Worm (Caenorhabditis elegans) whole organism, L4 larva: ENCODE data around the gene inpp-5K.
A peak's percentile ranks its signal among the peaks of the same experiment; 100 is the strongest.

ENCODE experiments used
- F44E2.7 ChIP-seq: fragments of 200-800 bp; sonication (Bioruptor generic); IDR thresholded peaks from 2 replicates; pipeline ENCODE4 v2.1.2; 2022; ENCODE audit warnings: missing genetic modification characterization, missing compliant biosample characterization
- F49E8.2 ChIP-seq: sonication (generic microtip); optimal IDR thresholded peaks from 2 replicates; lab custom pipeline; 2016; ENCODE audit warnings: missing compliant biosample characterization, mild to moderate bottlenecking, missing genetic modification characterization, borderline replicate concordance
- T20F7.1 ChIP-seq: fragments of 200-800 bp; sonication (Bioruptor generic); optimal IDR thresholded peaks from 2 replicates; lab custom pipeline; 2018; ENCODE audit warnings: mild to moderate bottlenecking, missing genetic modification characterization, missing compliant biosample characterization
- aha-1 ChIP-seq: fragments of 150-350 bp; peaks from one replicate; lab custom pipeline; 2014; ENCODE audit warnings: missing biosample characterization, missing genetic modification characterization
- ama-1 ChIP-seq: fragments of 150-350 bp; optimal IDR thresholded peaks from 2 replicates; lab custom pipeline; 2014; ENCODE audit warnings: inconsistent platforms, mixed read lengths
- attf-4 ChIP-seq: sonication (generic microtip); optimal IDR thresholded peaks from 3 replicates; lab custom pipeline; 2017; ENCODE audit warnings: missing biosample characterization, missing genetic modification characterization
- ceh-20 ChIP-seq: fragments of 200-800 bp; sonication (Bioruptor generic); IDR thresholded peaks from 2 replicates; pipeline ENCODE4 v1.3.6; 2022; ENCODE audit warnings: missing genetic modification reagents, missing genetic modification characterization, missing compliant biosample characterization
- ceh-32 ChIP-seq: sonication (generic microtip); optimal IDR thresholded peaks from 2 replicates; lab custom pipeline; 2016; ENCODE audit warnings: mild to moderate bottlenecking, missing genetic modification characterization, missing compliant biosample characterization; ENCODE audit not compliant: poor library complexity
- ces-1 ChIP-seq: fragments of 150-350 bp; sonication (generic microtip); optimal IDR thresholded peaks from 4 replicates; lab custom pipeline; 2014; ENCODE audit warnings: missing biosample characterization, missing genetic modification reagents, missing genetic modification characterization
- daf-16 ChIP-seq, 3 experiments: sonication (generic microtip); optimal IDR thresholded peaks; 2 replicates each; lab custom pipeline; 2016 to 2017; ENCODE audit warnings: missing genetic modification characterization in 3 of 3, missing genetic modification reagents in 3 of 3, mild to moderate bottlenecking in 2 of 3, missing compliant biosample characterization in 2 of 3, missing biosample characterization in 1 of 3, moderate library complexity in 1 of 3
- daf-8 ChIP-seq: fragments of 200-800 bp; sonication (Bioruptor generic); IDR thresholded peaks from 2 replicates; pipeline ENCODE4 v1.3.6; 2022; ENCODE audit warnings: missing genetic modification characterization, missing compliant biosample characterization
- dmd-6 ChIP-seq: fragments of 200-800 bp; sonication (Bioruptor generic); IDR thresholded peaks from 2 replicates; pipeline ENCODE4 v1.3.6; 2022; ENCODE audit warnings: missing genetic modification reagents, missing genetic modification characterization, missing compliant biosample characterization
- dmd-8 ChIP-seq: fragments of 200-800 bp; sonication (Bioruptor generic); IDR thresholded peaks from 2 replicates; pipeline ENCODE4 v1.3.6; 2022; ENCODE audit warnings: missing genetic modification characterization, missing compliant biosample characterization
- egl-27 ChIP-seq: sonication (generic microtip); optimal IDR thresholded peaks from 3 replicates; lab custom pipeline; 2017; ENCODE audit warnings: missing biosample characterization, missing genetic modification reagents, missing genetic modification characterization
- egl-43 ChIP-seq: fragments of 200-800 bp; sonication (Bioruptor generic); IDR thresholded peaks from 2 replicates; pipeline ENCODE4 v1.3.6; 2022; ENCODE audit warnings: missing genetic modification reagents, missing genetic modification characterization, missing compliant biosample characterization
- fkh-10 ChIP-seq: fragments of 150-350 bp; optimal IDR thresholded peaks from 2 replicates; lab custom pipeline; 2014; ENCODE audit warnings: missing biosample characterization, missing genetic modification reagents, missing genetic modification characterization
- hif-1 ChIP-seq, 2 experiments: sonication (generic microtip); optimal IDR thresholded peaks; 2 replicates each; lab custom pipeline; 2016 to 2017; ENCODE audit warnings: missing compliant biosample characterization in 2 of 2, missing genetic modification characterization in 2 of 2, missing genetic modification reagents in 2 of 2, missing genotype in 2 of 2, mild to moderate bottlenecking in 1 of 2
- hlh-11 ChIP-seq: fragments of 200-800 bp; sonication (Bioruptor generic); optimal IDR thresholded peaks from 2 replicates; lab custom pipeline; 2018; ENCODE audit warnings: mild to moderate bottlenecking, missing genetic modification characterization, missing compliant biosample characterization
- jun-1 ChIP-seq: fragments of 150-350 bp; optimal IDR thresholded peaks from 2 replicates; lab custom pipeline; 2014; ENCODE audit warnings: missing biosample characterization, missing genetic modification reagents, missing genetic modification characterization
- lim-7 ChIP-seq: fragments of 200-800 bp; sonication (Bioruptor generic); IDR thresholded peaks from 2 replicates; pipeline ENCODE4 v1.3.6; 2022; ENCODE audit warnings: missing genetic modification characterization, missing compliant biosample characterization
- lin-15B ChIP-seq: fragments of 150-350 bp; sonication (generic microtip); optimal IDR thresholded peaks from 3 replicates; lab custom pipeline; 2014; ENCODE audit warnings: missing biosample characterization, missing genetic modification characterization
- lir-3 ChIP-seq: sonication (generic microtip); optimal IDR thresholded peaks from 2 replicates; lab custom pipeline; 2016; ENCODE audit warnings: mild to moderate bottlenecking, missing genetic modification characterization, missing compliant biosample characterization
- lsy-2 ChIP-seq, 2 experiments: fragments of 150-350 bp in 1 of 2; sonication (generic microtip) in 1 of 2; optimal IDR thresholded peaks; 2 replicates each; lab custom pipeline; 2014 to 2017; ENCODE audit warnings: missing biosample characterization in 2 of 2, missing genetic modification characterization in 2 of 2
- nhr-102 ChIP-seq: sonication (generic microtip); optimal IDR thresholded peaks from 2 replicates; lab custom pipeline; 2016; ENCODE audit warnings: mild to moderate bottlenecking, missing genetic modification characterization, moderate library complexity, missing compliant biosample characterization
- nhr-42 ChIP-seq: fragments of 200-800 bp; sonication (Bioruptor generic); IDR thresholded peaks from 2 replicates; pipeline ENCODE4 v1.3.6; 2022; ENCODE audit warnings: missing genetic modification characterization, missing compliant biosample characterization
- nhr-76 ChIP-seq: fragments of 150-350 bp; optimal IDR thresholded peaks from 2 replicates; lab custom pipeline; 2014; ENCODE audit warnings: missing biosample characterization, missing genetic modification characterization
- nhr-77 ChIP-seq: fragments of 150-350 bp; optimal IDR thresholded peaks from 2 replicates; lab custom pipeline; 2014; ENCODE audit warnings: missing biosample characterization, missing genetic modification characterization
- rbr-2 ChIP-seq: sonication (generic microtip); optimal IDR thresholded peaks from 2 replicates; lab custom pipeline; 2016; ENCODE audit warnings: missing genotype, missing genetic modification characterization, missing compliant biosample characterization
- snpc-1.2 ChIP-seq: fragments of 200-800 bp; sonication (Bioruptor generic); IDR thresholded peaks from 2 replicates; pipeline ENCODE4 v1.3.6; 2022; ENCODE audit warnings: missing genetic modification reagents, missing genetic modification characterization, missing compliant biosample characterization
- snpc-4 ChIP-seq: fragments of 150-350 bp; optimal IDR thresholded peaks from 2 replicates; lab custom pipeline; 2014; ENCODE audit warnings: missing biosample characterization, missing genetic modification characterization
- tag-97 ChIP-seq: fragments of 200-800 bp; sonication (Bioruptor generic); IDR thresholded peaks from 2 replicates; pipeline ENCODE4 v1.3.6; 2022; ENCODE audit warnings: missing genetic modification characterization, missing compliant biosample characterization
- tra-1 ChIP-seq: fragments of 200-800 bp; sonication (Bioruptor generic); IDR thresholded peaks from 2 replicates; pipeline ENCODE4 v1.3.6; 2022; ENCODE audit warnings: missing genetic modification reagents, missing genetic modification characterization, missing compliant biosample characterization
- unc-62 ChIP-seq, 3 experiments: fragments of 150-350 bp in 1 of 3; sonication (generic microtip); optimal IDR thresholded peaks in 2 of 3; peaks in 1 of 3; 1 replicate in 1 of 3; 2 replicates in 2 of 3; lab custom pipeline; 2014 to 2017; ENCODE audit warnings: missing biosample characterization in 3 of 3, missing genetic modification characterization in 3 of 3, missing genetic modification reagents in 3 of 3, missing genotype in 1 of 3
- vab-7 ChIP-seq: fragments of 200-800 bp; sonication (Bioruptor generic); IDR thresholded peaks from 2 replicates; pipeline ENCODE4 v1.3.6; 2022; ENCODE audit warnings: missing genetic modification reagents, missing genetic modification characterization, missing compliant biosample characterization
- zfp-2 ChIP-seq: sonication (generic microtip); optimal IDR thresholded peaks from 2 replicates; lab custom pipeline; 2016; ENCODE audit warnings: mild to moderate bottlenecking, missing genetic modification characterization, missing compliant biosample characterization

Gene inpp-5K

ce11 chrIII:8181581-8181980, 20.4 kb upstream of the inpp-5K start, which contains the start of gene spc-2:
spc-2 (plus strand) TSS chrIII:8181881.
- no peak for TF ChIP-seq F49E8.2
- no peak for TF ChIP-seq nhr-42
- no peak for TF ChIP-seq lir-3 (tag; lab: Kevin White, UChicago)
- TF ChIP-seq dmd-6 (GFP tag; lab: Robert Waterston, UW): no peak
- no peak for TF ChIP-seq fkh-10 (GFP tag; lab: Kevin White, UChicago)
- no peak for TF ChIP-seq F44E2.7 (GFP tag; lab: Robert Waterston, UW)

DNA sequence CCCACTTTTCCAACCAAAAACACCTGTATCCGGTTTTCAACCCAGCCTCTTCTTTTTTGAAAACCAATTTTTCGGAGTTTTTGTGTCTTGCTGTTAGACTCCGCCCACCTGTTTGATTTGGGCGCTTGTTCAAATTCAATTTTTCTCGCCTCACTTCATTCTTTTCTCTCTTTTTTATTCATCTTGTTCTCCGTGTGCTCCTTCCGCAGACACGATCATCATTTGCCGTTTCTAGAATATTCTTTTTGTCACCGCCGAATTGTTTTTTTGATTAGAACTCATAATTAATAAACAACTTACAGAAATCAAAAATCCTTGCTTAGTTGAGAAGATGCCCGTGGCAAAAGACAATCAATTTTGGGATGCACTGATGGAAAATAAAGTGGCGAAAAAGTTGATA, 17.8 kb upstream of the inpp-5K start, which contains the start of gene C50C3.5:
Gene C50C3.5, plus strand, starts transcription at position 301 of the 400 bp plus-strand sequence.
- peak; percentile 39 for TF ChIP-seq ces-1 (GFP tag; lab: Kevin White, UChicago)
- no peak for TF ChIP-seq nhr-102 (tag; lab: Kevin White, UChicago)

DNA sequence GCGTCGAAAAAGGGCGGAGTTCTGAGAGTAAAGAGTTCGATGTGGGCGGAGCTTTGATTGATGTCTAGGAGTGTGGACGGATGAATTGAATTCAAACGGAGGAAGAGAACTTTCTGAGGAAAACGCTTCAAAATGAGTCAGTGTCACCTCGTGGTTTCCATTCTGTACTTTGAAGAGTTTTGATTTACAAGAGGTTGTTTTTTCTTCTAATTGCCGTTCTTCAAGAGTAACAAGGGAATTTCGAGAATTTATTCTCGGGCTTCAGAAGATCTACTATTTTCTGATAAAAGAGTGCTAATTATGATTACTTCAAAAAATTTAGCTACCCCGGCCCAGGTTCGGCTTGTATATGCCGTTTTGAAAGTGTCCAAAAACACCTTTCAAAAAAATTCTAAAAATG, 15.1 kb upstream of the inpp-5K start, which contains the start of gene C50C3.12:
Gene C50C3.12, plus strand, starts transcription at position 301 of the 400 bp plus-strand sequence.
- peak; percentile 0 for TF ChIP-seq fkh-10 (GFP tag; lab: Kevin White, UChicago)
- TF ChIP-seq daf-8: no peak
- TF ChIP-seq, all 104 proteins: peak for 1

ce11 chrIII:8175263-8175662, 14.1 kb upstream of the inpp-5K start:
- TF ChIP-seq jun-1 (tag; lab: Kevin White, UChicago) (no peak), ama-1 (lab: Kevin White, UChicago) (no peak), snpc-4 (no peak)

ce11 chrIII:8172609-8173133, 11.5 kb upstream of the inpp-5K start:
- peak in 1 of 2 experiments; percentile 72 for TF ChIP-seq unc-62 (GFP tag; optimal IDR thresholded peaks at IDR 0.05 in 1 of 2; lab: Kevin White, UChicago)
- TF ChIP-seq unc-62 (tag; optimal IDR thresholded peaks at IDR 0.05; lab: Kevin White, UChicago): no peak
- 0 out of 2 replicates have a peak, but pooled peaks have one; percentile 38 for TF ChIP-seq ceh-20 (GFP tag; lab: Robert Waterston, UW)
- no peak for TF ChIP-seq hif-1 (tag; optimal IDR thresholded peaks at IDR 0.05; lab: Kevin White, UChicago)
- peak; percentile 21 for TF ChIP-seq ama-1 (lab: Kevin White, UChicago)
- no peak for TF ChIP-seq egl-27 (tag; lab: Kevin White, UChicago)
- no peak for TF ChIP-seq fkh-10 (GFP tag; lab: Kevin White, UChicago)
- 0 out of 2 replicates have a peak, but pooled peaks have one; percentile 12 for TF ChIP-seq dmd-6 (GFP tag; lab: Robert Waterston, UW)
- TF ChIP-seq attf-4 (tag; lab: Kevin White, UChicago): no peak
- TF ChIP-seq tra-1 (GFP tag; lab: Robert Waterston, UW): 0 out of 2 replicates have a peak, but pooled peaks have one; percentile 30
- peak in 1 of 2 experiments; percentile 7 for TF ChIP-seq lsy-2 (tag; optimal IDR thresholded peaks at IDR 0.05; lab: Kevin White, UChicago)

- no peak for TF ChIP-seq ceh-32 (tag; lab: Kevin White, UChicago)
- peak; percentile 97 for TF ChIP-seq aha-1
- TF ChIP-seq, all 104 proteins: peak for 1
Measured at ce11 chrIII:8164771-8165170, 3.6 kb upstream of the inpp-5K start.

ce11 chrIII:8163788-8164423, 2.8 kb upstream of the inpp-5K start, which contains the start of gene prp-8:
prp-8 (plus strand) TSS chrIII:8164373.
- peak in 1 of 2 experiments; percentile 80 for TF ChIP-seq hif-1 (tag; optimal IDR thresholded peaks at IDR 0.05; lab: Kevin White, UChicago)
- TF ChIP-seq daf-16 (GFP tag; optimal IDR thresholded peaks at IDR 0.05; lab: Kevin White, UChicago): no peak
- peak; percentile 74 for TF ChIP-seq daf-16 (tag; optimal IDR thresholded peaks at IDR 0.05; lab: Kevin White, UChicago)
- peak; percentile 26; the same call in 1 of the 2 replicates for TF ChIP-seq vab-7 (GFP tag; lab: Robert Waterston, UW)
- 0 out of 2 replicates have a peak, but pooled peaks have one; percentile 26 for TF ChIP-seq nhr-42
- TF ChIP-seq nhr-77 (tag; lab: Kevin White, UChicago): peak; percentile 69
- no peak for TF ChIP-seq jun-1 (tag; lab: Kevin White, UChicago)
- TF ChIP-seq rbr-2: peak; percentile 85
- 0 out of 2 replicates have a peak, but pooled peaks have one; percentile 23 for TF ChIP-seq snpc-1.2 (GFP tag; lab: Robert Waterston, UW)
- TF ChIP-seq lin-15B (tag; lab: Kevin White, UChicago): peak; percentile 29
- no peak for TF ChIP-seq dmd-8 (GFP tag; lab: Robert Waterston, UW)
- TF ChIP-seq zfp-2 (tag; lab: Kevin White, UChicago): peak; percentile 75
- peak; percentile 99 for TF ChIP-seq aha-1
- TF ChIP-seq tag-97 (GFP tag; lab: Robert Waterston, UW): no peak
- TF ChIP-seq hlh-11: peak; percentile 83
- peak; percentile 53; the same call in 1 of the 2 replicates for TF ChIP-seq egl-43
- peak; percentile 99 for TF ChIP-seq T20F7.1 (GFP tag; lab: Kevin White, UChicago)
- TF ChIP-seq nhr-76 (tag; lab: Kevin White, UChicago): no peak
- no peak for TF ChIP-seq lim-7 (GFP tag; lab: Robert Waterston, UW)
